Worm (Caenorhabditis elegans): ENCODE results near the gene Y81G3A.2.

DNA sequence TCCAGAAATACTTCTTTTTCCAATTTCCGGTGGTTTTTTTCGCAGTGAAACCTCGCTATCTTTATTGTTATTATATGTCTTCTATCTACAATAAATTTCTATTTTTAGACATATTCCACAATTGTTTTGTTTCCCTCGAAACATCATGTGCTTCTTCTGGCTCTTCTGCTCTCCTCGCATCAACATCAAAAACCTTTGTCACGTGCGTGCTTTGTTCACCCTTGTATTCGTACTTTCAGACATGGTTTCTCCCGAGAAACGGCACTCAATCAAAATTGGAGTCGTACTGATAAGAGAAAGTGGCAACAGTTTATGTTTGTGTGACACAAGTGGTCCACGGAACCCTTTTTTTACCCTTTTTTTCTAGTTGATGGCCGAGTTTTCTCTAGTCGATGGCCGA, 3.0 kb upstream of the Y81G3A.2 start:
- TF ChIP-seq unc-62 (GFP tag; optimal IDR thresholded peaks at IDR 0.05) = no peak
- no peak for TF ChIP-seq rnt-1 (tag; optimal IDR thresholded peaks at IDR 0.05)
